Worm (Caenorhabditis elegans) whole organism, early embryonic: ENCODE data around the gene W03D2.9.

ENCODE experiments used
- B0310.2 ChIP-seq: sonication (generic microtip); optimal IDR thresholded peaks from 2 replicates; lab custom pipeline; 2016; ENCODE audit warnings: mild to moderate bottlenecking, missing genetic modification characterization, missing compliant biosample characterization
- F13C5.2 ChIP-seq: sonication (generic microtip); optimal IDR thresholded peaks from 2 replicates; lab custom pipeline; 2017; ENCODE audit warnings: mild to moderate bottlenecking, missing genetic modification characterization, inconsistent platforms, missing compliant biosample characterization
- aly-1 ChIP-seq: sonication (generic microtip); optimal IDR thresholded peaks from 2 replicates; lab custom pipeline; 2016; ENCODE audit warnings: missing genetic modification characterization, missing compliant biosample characterization
- ama-1 ChIP-seq: fragments of 150-350 bp; optimal IDR thresholded peaks from 2 replicates; lab custom pipeline; 2014
- ceh-13 ChIP-seq: fragments of 200-800 bp; sonication (Bioruptor generic); optimal IDR thresholded peaks from 2 replicates; lab custom pipeline; 2018; ENCODE audit warnings: mild to moderate bottlenecking, missing genetic modification characterization, missing compliant biosample characterization
- ceh-36 ChIP-seq: sonication (generic microtip); optimal IDR thresholded peaks from 2 replicates; lab custom pipeline; 2016; ENCODE audit warnings: missing genetic modification characterization, inconsistent platforms, missing compliant biosample characterization
- ets-7 ChIP-seq: sonication (generic microtip); optimal IDR thresholded peaks from 2 replicates; lab custom pipeline; 2016; ENCODE audit warnings: missing genotype, missing genetic modification characterization, missing compliant biosample characterization
- flt-1 ChIP-seq: fragments of 200-800 bp; sonication (Bioruptor generic); IDR thresholded peaks from 2 replicates; pipeline ENCODE4 v1.3.6; 2022; ENCODE audit warnings: missing genetic modification characterization, missing compliant biosample characterization
- hmbx-1 ChIP-seq: sonication (generic microtip); optimal IDR thresholded peaks from 2 replicates; lab custom pipeline; 2016; ENCODE audit warnings: mild to moderate bottlenecking, missing genetic modification characterization, missing compliant biosample characterization
- hmg-4 ChIP-seq: fragments of 200-800 bp; sonication (Bioruptor generic); optimal IDR thresholded peaks from 2 replicates; lab custom pipeline; 2018; ENCODE audit warnings: mild to moderate bottlenecking, missing genetic modification characterization, missing compliant biosample characterization
- hnd-1 ChIP-seq: sonication (generic microtip); optimal IDR thresholded peaks from 2 replicates; lab custom pipeline; 2016; ENCODE audit warnings: missing genetic modification characterization, missing compliant biosample characterization
- pes-1 ChIP-seq: fragments of 200-800 bp; sonication (Bioruptor generic); IDR thresholded peaks from 2 replicates; pipeline ENCODE4 v1.3.6; 2022; ENCODE audit warnings: missing genetic modification reagents, missing genetic modification characterization, missing compliant biosample characterization
- scrt-1 ChIP-seq: fragments of 200-800 bp; sonication (Bioruptor generic); IDR thresholded peaks from 2 replicates; pipeline ENCODE4 v1.3.6; 2022; ENCODE audit warnings: missing genetic modification characterization, missing compliant biosample characterization
- sea-1 ChIP-seq: fragments of 200-800 bp; sonication (Bioruptor generic); conservative IDR thresholded peaks from 2 replicates; pipeline ENCODE4 v1.3.6; 2022; ENCODE audit warnings: missing genetic modification characterization, missing compliant biosample characterization
- tbx-11 ChIP-seq: fragments of 200-800 bp; sonication (Bioruptor generic); IDR thresholded peaks from 2 replicates; pipeline ENCODE4 v1.3.6; 2022; ENCODE audit warnings: missing genetic modification characterization, missing compliant biosample characterization
- tbx-37 ChIP-seq: fragments of 200-800 bp; sonication (Bioruptor generic); conservative IDR thresholded peaks from 2 replicates; pipeline ENCODE4 v1.3.6; 2022; ENCODE audit warnings: missing genetic modification reagents, missing genetic modification characterization, missing compliant biosample characterization
- tra-4 ChIP-seq: sonication (generic microtip); optimal IDR thresholded peaks from 2 replicates; lab custom pipeline; 2017; ENCODE audit warnings: missing genetic modification characterization, missing compliant biosample characterization

The W03D2.9 gene

DNA sequence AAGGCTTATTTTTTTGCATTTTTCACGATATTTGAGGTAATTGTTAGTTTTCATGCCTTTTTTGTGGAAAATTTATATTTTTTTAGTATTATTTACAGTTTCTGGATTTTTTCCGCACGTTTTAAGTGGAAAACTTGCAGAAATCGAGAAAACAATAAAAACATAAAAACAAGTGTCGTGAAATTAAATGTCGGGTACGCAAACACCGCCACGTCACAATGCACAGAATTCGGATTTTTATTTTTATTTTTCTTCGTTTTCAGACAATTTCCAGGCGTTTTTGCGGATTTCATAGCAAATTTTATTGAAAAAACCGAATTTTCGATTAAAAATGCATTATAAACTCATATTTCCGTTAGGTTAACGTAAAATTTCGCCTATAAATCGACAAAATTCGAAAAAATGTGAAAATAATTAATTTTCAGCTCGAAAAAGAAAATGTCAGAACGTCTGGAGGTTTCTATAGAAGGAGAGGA lies 11.3 kb upstream of the W03D2.9 start, which contains the start of gene C35B1.2:
TSS of gene C35B1.2 (plus strand) at position 426 of the 476 bp plus-strand sequence.
- TF ChIP-seq sea-1 (GFP tag; lab: Robert Waterston, UW) = no peak
- no peak for TF ChIP-seq ceh-36 (tag; lab: Kevin White, UChicago)
- no peak for TF ChIP-seq hmg-4 (GFP tag; lab: Kevin White, UChicago)
- TF ChIP-seq pes-1 (GFP tag; lab: Robert Waterston, UW) = no peak
- no peak for TF ChIP-seq B0310.2
- TF ChIP-seq aly-1 = no peak
- no peak for TF ChIP-seq tra-4 (tag; lab: Kevin White, UChicago)

DNA sequence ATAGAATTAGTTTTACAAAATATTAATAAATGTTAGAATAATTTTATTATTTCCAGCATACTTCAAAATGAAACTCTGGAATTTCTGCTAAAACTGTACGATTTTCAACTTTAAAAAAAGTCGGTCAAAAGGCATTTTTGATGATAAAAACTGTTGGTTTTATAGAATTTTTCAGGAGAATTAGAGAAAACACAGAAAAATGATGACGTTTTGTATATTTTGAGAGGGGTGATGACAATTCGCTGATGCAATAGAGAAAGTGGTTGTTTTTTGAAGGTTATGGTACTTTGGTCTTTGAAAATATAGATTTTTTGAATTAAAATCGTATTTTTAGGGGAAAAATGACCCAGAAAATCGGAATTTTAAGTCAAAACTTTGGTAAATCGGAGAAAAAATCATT lies 10.5 kb upstream of the W03D2.9 start:
- TF ChIP-seq B0310.2 (no peak), hmg-4 (GFP tag; lab: Kevin White, UChicago) (no peak), tra-4 (tag; lab: Kevin White, UChicago) (no peak), F13C5.2 (no peak)

DNA sequence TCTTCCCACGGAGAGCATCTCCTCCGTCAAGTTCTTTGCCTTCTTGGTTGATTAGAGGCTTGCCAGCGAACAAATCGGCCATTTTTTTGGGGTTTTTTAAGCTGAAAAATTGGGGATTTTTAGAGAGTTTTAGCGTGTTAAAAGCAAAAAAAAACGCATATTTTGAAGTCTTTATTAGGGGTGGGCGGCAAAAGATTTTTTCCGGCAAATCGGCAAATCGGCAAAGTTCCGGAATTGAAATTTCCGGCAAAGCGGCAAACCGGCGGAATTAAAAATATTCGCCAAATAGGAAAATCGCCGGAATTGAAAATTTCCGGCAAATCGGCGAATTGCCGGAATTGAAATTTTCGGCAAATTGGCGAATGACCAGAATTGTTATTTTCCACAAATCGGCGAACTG lies 9.6 kb upstream of the W03D2.9 start, which contains the start of gene C35B1.5:
TSS of gene C35B1.5 (minus strand) at position 101 of the 400 bp plus-strand sequence.
- TF ChIP-seq ceh-13 (GFP tag; lab: Kevin White, UChicago) (no peak), hmbx-1 (tag; lab: Kevin White, UChicago) (no peak), tbx-37 (GFP tag; lab: Robert Waterston, UW) (no peak), ceh-36 (tag; lab: Kevin White, UChicago) (no peak)

DNA sequence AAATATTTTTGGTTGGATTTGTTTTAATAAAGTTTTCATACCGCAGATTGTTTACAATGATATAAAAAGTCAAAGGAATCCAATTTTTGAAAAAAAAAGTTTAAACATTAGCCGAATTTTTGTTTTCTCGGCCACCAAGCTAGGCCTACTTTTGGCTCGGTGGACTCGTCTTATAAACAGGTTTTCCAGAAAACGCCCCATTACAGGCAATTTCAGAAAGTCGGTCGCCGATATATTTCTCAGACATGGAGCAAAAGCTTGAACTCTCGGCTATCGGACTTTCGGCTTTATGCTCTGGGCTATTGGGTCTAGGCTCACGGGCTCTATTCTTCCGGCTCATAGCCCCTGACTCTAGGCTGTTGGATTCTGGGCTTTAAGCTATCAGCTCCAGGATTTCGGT lies 8.6 kb upstream of the W03D2.9 start:
- TF ChIP-seq pes-1 (GFP tag; lab: Robert Waterston, UW) (no peak), tbx-37 (GFP tag; lab: Robert Waterston, UW) (no peak), B0310.2 (no peak), tra-4 (tag; lab: Kevin White, UChicago) (no peak), sea-1 (GFP tag; lab: Robert Waterston, UW) (no peak), hmg-4 (GFP tag; lab: Kevin White, UChicago) (no peak), ets-7 (tag; lab: Kevin White, UChicago) (no peak), flt-1 (GFP tag; lab: Robert Waterston, UW) (no peak), scrt-1 (no peak), aly-1 (no peak), ceh-36 (tag; lab: Kevin White, UChicago) (no peak), hmbx-1 (tag; lab: Kevin White, UChicago) (no peak), F13C5.2 (no peak)

DNA sequence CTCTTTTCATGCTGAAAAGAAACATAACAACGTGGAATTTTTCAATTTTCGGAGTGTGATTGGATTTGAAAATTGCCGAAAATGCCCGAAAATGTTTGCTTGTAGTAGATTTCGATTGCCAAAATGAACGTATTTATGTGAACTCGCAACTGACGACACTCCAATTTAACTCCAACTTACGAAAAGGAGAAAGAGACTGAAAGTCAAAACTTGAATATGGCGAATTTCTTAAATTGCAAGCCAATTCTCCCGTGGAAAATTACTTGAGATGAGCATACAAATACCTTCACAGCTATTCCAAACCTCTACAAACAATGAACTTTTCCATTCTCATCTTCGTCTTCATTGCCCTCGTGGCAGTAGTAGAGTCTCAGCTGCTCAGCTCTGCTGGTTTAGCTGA lies 8.1 kb upstream of the W03D2.9 start:
- no peak for TF ChIP-seq hmbx-1 (tag; lab: Kevin White, UChicago)
- no peak for TF ChIP-seq ets-7 (tag; lab: Kevin White, UChicago)
- TF ChIP-seq tra-4 (tag; lab: Kevin White, UChicago) = no peak
- TF ChIP-seq pes-1 (GFP tag; lab: Robert Waterston, UW) = no peak
- no peak for TF ChIP-seq ceh-13 (GFP tag; lab: Kevin White, UChicago)
- no peak for TF ChIP-seq tbx-37 (GFP tag; lab: Robert Waterston, UW)
- TF ChIP-seq tbx-11 = no peak
- no peak for TF ChIP-seq sea-1 (GFP tag; lab: Robert Waterston, UW)
- TF ChIP-seq aly-1 = no peak

DNA sequence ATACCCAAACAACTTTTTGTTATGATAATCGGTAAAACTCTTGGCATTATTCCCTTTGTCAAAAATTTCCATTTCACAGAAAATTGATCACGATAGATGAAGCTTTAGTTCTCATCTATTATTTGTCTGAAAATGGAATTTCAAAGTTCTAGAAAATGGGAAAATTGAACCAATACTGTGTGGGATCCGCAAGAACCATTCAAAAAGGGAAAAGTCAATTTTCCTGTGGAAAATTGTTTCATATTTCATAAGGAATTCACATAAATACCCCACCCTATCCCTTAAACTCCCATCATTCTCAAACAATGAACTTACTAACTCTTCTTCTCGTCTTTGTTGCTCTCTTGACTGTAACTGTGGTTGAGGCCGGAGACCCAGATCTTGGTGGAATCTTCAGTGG lies 6.3 kb upstream of the W03D2.9 start, which contains the start of the genes C35B1.9 and C35B1.3:
TSS of gene C35B1.9 (minus strand) at position 101 of the 400 bp plus-strand sequence.
TSS of gene C35B1.3 (plus strand) at position 306 of the 400 bp plus-strand sequence.
- no peak for TF ChIP-seq ceh-13 (GFP tag; lab: Kevin White, UChicago)
- no peak for TF ChIP-seq flt-1 (GFP tag; lab: Robert Waterston, UW)
- no peak for TF ChIP-seq scrt-1
- TF ChIP-seq ets-7 (tag; lab: Kevin White, UChicago) = no peak
- no peak for TF ChIP-seq tbx-37 (GFP tag; lab: Robert Waterston, UW)
- TF ChIP-seq tra-4 (tag; lab: Kevin White, UChicago) = no peak
- TF ChIP-seq B0310.2 = no peak
- TF ChIP-seq hmg-4 (GFP tag; lab: Kevin White, UChicago) = no peak
- no peak for TF ChIP-seq pes-1 (GFP tag; lab: Robert Waterston, UW)
- no peak for TF ChIP-seq aly-1
- TF ChIP-seq hmbx-1 (tag; lab: Kevin White, UChicago) = no peak
- no peak for TF ChIP-seq hnd-1
- no peak for TF ChIP-seq F13C5.2
- no peak for TF ChIP-seq tbx-11
- TF ChIP-seq ceh-36 (tag; lab: Kevin White, UChicago) = no peak
- no peak for TF ChIP-seq sea-1 (GFP tag; lab: Robert Waterston, UW)
- no peak for TF ChIP-seq ama-1 (lab: Kevin White, UChicago)

DNA sequence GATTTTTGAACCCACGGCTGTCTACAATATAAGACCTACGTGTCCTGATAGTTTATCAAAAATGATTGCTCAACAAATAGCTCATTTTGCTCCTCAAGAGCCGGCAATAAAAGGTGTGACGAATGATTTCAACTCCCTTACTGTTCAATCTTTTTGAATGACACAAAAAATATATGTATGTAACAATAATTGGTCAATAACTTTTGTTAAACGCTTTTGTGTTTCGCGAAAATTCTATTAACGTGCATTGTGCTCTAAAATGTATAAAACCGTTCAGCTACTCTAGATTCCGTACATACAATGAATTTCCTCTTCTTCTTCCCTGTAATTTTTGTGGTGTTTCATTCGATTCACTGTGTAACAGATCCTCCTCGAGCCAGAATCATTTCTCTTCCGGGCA lies 5.0 kb upstream of the W03D2.9 start, which contains the start of gene C35B1.4:
TSS of gene C35B1.4 (plus strand) at position 301 of the 400 bp plus-strand sequence.
- TF ChIP-seq aly-1 = no peak
- TF ChIP-seq hmg-4 (GFP tag; lab: Kevin White, UChicago) = no peak
- TF ChIP-seq tbx-37 (GFP tag; lab: Robert Waterston, UW) = no peak
- TF ChIP-seq hmbx-1 (tag; lab: Kevin White, UChicago) = no peak
- no peak for TF ChIP-seq B0310.2
- no peak for TF ChIP-seq ceh-36 (tag; lab: Kevin White, UChicago)
- TF ChIP-seq flt-1 (GFP tag; lab: Robert Waterston, UW) = no peak
- TF ChIP-seq F13C5.2 = no peak
- no peak for TF ChIP-seq sea-1 (GFP tag; lab: Robert Waterston, UW)
- TF ChIP-seq pes-1 (GFP tag; lab: Robert Waterston, UW) = no peak
- TF ChIP-seq scrt-1 = no peak
- no peak for TF ChIP-seq tra-4 (tag; lab: Kevin White, UChicago)
- TF ChIP-seq hnd-1 = no peak
- no peak for TF ChIP-seq tbx-11
- no peak for TF ChIP-seq ets-7 (tag; lab: Kevin White, UChicago)
- no peak for TF ChIP-seq ceh-13 (GFP tag; lab: Kevin White, UChicago)

DNA sequence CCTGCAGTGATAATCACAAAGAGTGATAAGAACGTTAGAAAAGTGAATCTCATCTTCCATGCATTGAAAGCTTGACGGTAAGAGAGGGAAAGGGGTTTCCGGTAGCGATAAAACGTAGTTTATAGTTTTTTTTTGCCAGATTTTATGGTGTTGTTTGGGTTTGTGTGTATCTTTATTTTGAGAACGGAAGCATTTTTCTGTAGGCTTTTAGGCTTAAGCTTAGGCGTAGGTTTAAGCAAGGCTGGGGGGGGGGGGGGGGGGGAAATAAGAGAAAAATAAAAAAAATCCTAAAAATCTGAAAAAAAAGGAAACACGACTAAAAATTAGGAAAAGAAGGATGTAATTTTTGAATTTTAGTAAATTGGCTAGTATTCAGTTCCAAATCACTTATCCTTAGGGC lies 4.4 kb upstream of the W03D2.9 start, which contains the start of gene C35B1.8:
TSS of gene C35B1.8 (minus strand) at position 101 of the 400 bp plus-strand sequence.
- no peak for TF ChIP-seq tra-4 (tag; lab: Kevin White, UChicago)
- TF ChIP-seq pes-1 (GFP tag; lab: Robert Waterston, UW) = no peak
- TF ChIP-seq aly-1 = no peak
